Worm (Caenorhabditis elegans) whole organism, mixed stage, embryonic: Measurements from ENCODE around the gene gur-4.

ENCODE experiments used
- ceh-83 ChIP-seq: fragments of 200-800 bp; sonication (Bioruptor generic); optimal IDR thresholded peaks from 2 replicates; lab custom pipeline; 2018; ENCODE audit warnings: mild to moderate bottlenecking, missing genetic modification characterization, missing compliant biosample characterization
- ces-1 ChIP-seq: fragments of 150-350 bp; optimal IDR thresholded peaks from 2 replicates; lab custom pipeline; 2014; ENCODE audit warnings: missing biosample characterization, missing genetic modification reagents, missing genetic modification characterization
- flh-1 ChIP-seq: fragments of 200-800 bp; sonication (Bioruptor generic); optimal IDR thresholded peaks from 2 replicates; lab custom pipeline; 2018; ENCODE audit warnings: mild to moderate bottlenecking, missing genetic modification characterization, moderate library complexity, missing compliant biosample characterization
- hlh-1 ChIP-seq: fragments of 150-350 bp; optimal IDR thresholded peaks from 2 replicates; lab custom pipeline; 2014; ENCODE audit warnings: missing biosample characterization, missing genetic modification reagents, missing genetic modification characterization
- lin-13 ChIP-seq: fragments of 150-350 bp; optimal IDR thresholded peaks from 2 replicates; lab custom pipeline; 2014; ENCODE audit warnings: missing biosample characterization, missing genetic modification characterization
- mab-5 ChIP-seq: fragments of 150-350 bp; optimal IDR thresholded peaks from 2 replicates; lab custom pipeline; 2014; ENCODE audit warnings: missing biosample characterization, missing genetic modification characterization
- mls-2 ChIP-seq: sonication (generic microtip); optimal IDR thresholded peaks from 2 replicates; lab custom pipeline; 2016; ENCODE audit warnings: mild to moderate bottlenecking, missing genetic modification characterization, moderate library complexity, missing compliant biosample characterization
- nhr-12 ChIP-seq: fragments of 150-350 bp; optimal IDR thresholded peaks from 2 replicates; lab custom pipeline; 2014; ENCODE audit warnings: missing biosample characterization, missing genetic modification characterization
- nhr-76 ChIP-seq: sonication (generic microtip); optimal IDR thresholded peaks from 2 replicates; lab custom pipeline; 2017; ENCODE audit warnings: missing biosample characterization, missing genetic modification characterization
- tbx-8 ChIP-seq: fragments of 200-800 bp; sonication (Bioruptor generic); optimal IDR thresholded peaks from 2 replicates; lab custom pipeline; 2018; ENCODE audit warnings: mild to moderate bottlenecking, missing genetic modification characterization, moderate library complexity, missing compliant biosample characterization
- unc-120 ChIP-seq: sonication (generic microtip); optimal IDR thresholded peaks from 2 replicates; lab custom pipeline; 2017; ENCODE audit warnings: missing genetic modification characterization, missing compliant biosample characterization; ENCODE audit not compliant: poor library complexity, severe bottlenecking
- unc-62 ChIP-seq: fragments of 150-350 bp; optimal IDR thresholded peaks from 2 replicates; lab custom pipeline; 2014; ENCODE audit warnings: missing biosample characterization, missing genetic modification reagents, missing genetic modification characterization
- ztf-11 ChIP-seq: fragments of 150-350 bp; optimal IDR thresholded peaks from 2 replicates; lab custom pipeline; 2014; ENCODE audit warnings: missing biosample characterization, missing genetic modification characterization

DNA sequence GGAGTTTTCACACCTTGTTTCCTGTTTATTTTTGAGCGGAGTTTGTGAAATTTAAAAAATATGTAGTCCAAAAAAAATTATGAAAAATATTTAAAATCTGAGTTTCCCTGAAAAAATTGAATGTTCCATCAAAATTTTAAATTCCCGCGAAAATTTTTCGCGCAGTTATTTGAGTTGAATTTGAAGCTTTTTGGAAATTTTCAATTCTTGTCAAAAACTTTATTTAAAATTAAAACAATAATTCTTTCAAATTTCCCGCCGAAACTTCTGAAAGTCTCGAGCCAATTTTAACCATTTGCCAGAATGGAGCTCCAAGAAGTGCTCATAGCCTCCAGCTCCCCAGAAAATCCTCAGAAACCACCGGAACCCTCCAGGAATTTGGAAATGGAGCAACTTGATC is at the start of gene gur-4:
- no peak for TF ChIP-seq tbx-8 (GFP tag; lab: Kevin White, UChicago)
- TF ChIP-seq nhr-12 = no peak
- no peak for TF ChIP-seq ztf-11
- no peak for TF ChIP-seq nhr-76 (tag; lab: Kevin White, UChicago)
- no peak for TF ChIP-seq mab-5
- no peak for TF ChIP-seq unc-120
- no peak for TF ChIP-seq mls-2 (tag; lab: Kevin White, UChicago)
- TF ChIP-seq unc-62 (GFP tag; lab: Kevin White, UChicago) = no peak
- no peak for TF ChIP-seq ceh-83 (GFP tag; lab: Kevin White, UChicago)
- TF ChIP-seq hlh-1 (tag; lab: Kevin White, UChicago) = no peak
- TF ChIP-seq flh-1 (GFP tag; lab: Kevin White, UChicago) = no peak
- TF ChIP-seq ces-1 (GFP tag; lab: Kevin White, UChicago) = no peak
- no peak for TF ChIP-seq lin-13 (tag; lab: Kevin White, UChicago)
